Fruit fly (Drosophila melanogaster) whole organism, embryonic: Measurements from ENCODE around the gene CG33647.
A peak's percentile ranks its signal among the peaks of the same experiment; 100 is the strongest.

Experiments used
- ATbp ChIP-seq: fragments of 200-800 bp; sonication (Bioruptor generic); optimal IDR thresholded peaks from 2 replicates; lab custom pipeline; 2017; ENCODE audit warnings: missing biosample characterization, mild to moderate bottlenecking, missing genetic modification characterization, missing genetic modification reagents
- Blimp-1 ChIP-seq: fragments of 200-800 bp; sonication (Bioruptor generic); optimal IDR thresholded peaks from 3 replicates; lab custom pipeline; 2018; ENCODE audit warnings: missing biosample characterization, missing genetic modification characterization, mild to moderate bottlenecking, moderate library complexity, missing genetic modification reagents
- CG12299 ChIP-seq: fragments of 200-800 bp; sonication (Bioruptor generic); optimal IDR thresholded peaks from 2 replicates; lab custom pipeline; 2018; ENCODE audit warnings: missing biosample characterization, mild to moderate bottlenecking, missing genetic modification characterization
- CG14710 ChIP-seq: fragments of 200-800 bp; sonication (Bioruptor generic); optimal IDR thresholded peaks from 3 replicates; lab custom pipeline; 2019; ENCODE audit warnings: missing biosample characterization, mild to moderate bottlenecking, missing genetic modification characterization, moderate library complexity
- CG15601 ChIP-seq: fragments of 200-800 bp; sonication (Bioruptor generic); optimal IDR thresholded peaks from 3 replicates; lab custom pipeline; 2019; ENCODE audit warnings: missing biosample characterization, mild to moderate bottlenecking, missing genetic modification characterization, moderate library complexity
- CG2116 ChIP-seq: fragments of 200-800 bp; sonication (Bioruptor generic); optimal IDR thresholded peaks from 3 replicates; lab custom pipeline; 2018; ENCODE audit warnings: missing biosample characterization, mild to moderate bottlenecking, missing genetic modification characterization
- CG2199 ChIP-seq: fragments of 200-800 bp; sonication (Bioruptor generic); IDR thresholded peaks from 3 replicates; pipeline ENCODE4 v1.3.6; 2022; ENCODE audit warnings: missing biosample characterization, missing genetic modification characterization
- CG2678 ChIP-seq: fragments of 200-800 bp; sonication (Bioruptor generic); optimal IDR thresholded peaks from 3 replicates; lab custom pipeline; 2019; ENCODE audit warnings: missing biosample characterization, mild to moderate bottlenecking, missing genetic modification characterization, moderate library complexity
- CG2712 ChIP-seq: fragments of 200-800 bp; optimal IDR thresholded peaks from 3 replicates; lab custom pipeline; 2019; ENCODE audit warnings: missing biosample characterization, mild to moderate bottlenecking, missing genetic modification characterization, moderate library complexity
- CG32532 ChIP-seq: fragments of 200-800 bp; sonication (Bioruptor generic); IDR thresholded peaks from 2 replicates; pipeline ENCODE4 v1.3.6; 2022; ENCODE audit warnings: missing biosample characterization, missing genetic modification characterization
- CG33557 ChIP-seq: fragments of 200-800 bp; sonication (Bioruptor generic); optimal IDR thresholded peaks from 2 replicates; lab custom pipeline; 2019; ENCODE audit warnings: missing biosample characterization, mild to moderate bottlenecking, missing genetic modification characterization, moderate library complexity
- CG3407 ChIP-seq: fragments of 200-800 bp; sonication (Bioruptor generic); optimal IDR thresholded peaks from 2 replicates; lab custom pipeline; 2018; ENCODE audit warnings: missing biosample characterization, mild to moderate bottlenecking, missing genetic modification characterization
- CG6254 ChIP-seq: fragments of 200-800 bp; sonication (Bioruptor generic); optimal IDR thresholded peaks from 3 replicates; lab custom pipeline; 2017; ENCODE audit warnings: mild to moderate bottlenecking, missing biosample characterization, missing genetic modification reagents, missing genetic modification characterization
- CG7786 ChIP-seq: fragments of 200-800 bp; sonication (Bioruptor generic); optimal IDR thresholded peaks from 2 replicates; lab custom pipeline; 2016; ENCODE audit warnings: missing biosample characterization, missing genetic modification characterization
- CG7963 ChIP-seq: fragments of 200-800 bp; sonication (Bioruptor generic); IDR thresholded peaks from 3 replicates; pipeline ENCODE4 v1.3.6; 2022; ENCODE audit warnings: missing biosample characterization, missing genetic modification characterization; ENCODE audit not compliant: partially characterized antibody
- D ChIP-seq, 2 experiments: fragments of 200-800 bp in 1 of 2; fragments of >200 bp in 1 of 2; sonication (Bioruptor generic) in 1 of 2; optimal IDR thresholded peaks; 2 replicates in 1 of 2; 3 replicates in 1 of 2; lab custom pipeline; 2017; ENCODE audit warnings: mild to moderate bottlenecking in 1 of 2, missing biosample characterization in 1 of 2, missing genetic modification characterization in 1 of 2, missing genetic modification reagents in 1 of 2
- Doc2 ChIP-seq: fragments of 200-800 bp; sonication (Bioruptor generic); IDR thresholded peaks from 2 replicates; pipeline ENCODE4 v1.3.6; 2022; ENCODE audit warnings: missing biosample characterization, missing genetic modification characterization
- E2f1 ChIP-seq: fragments of 200-800 bp; sonication (Bioruptor generic); IDR thresholded peaks from 2 replicates; pipeline ENCODE4 v1.3.6; 2022; ENCODE audit warnings: missing biosample characterization, missing genetic modification characterization
- ERR ChIP-seq: fragments of 200-800 bp; sonication (Bioruptor generic); optimal IDR thresholded peaks from 2 replicates; lab custom pipeline; 2016; ENCODE audit warnings: missing biosample characterization, missing genetic modification characterization
- Hr3 ChIP-seq: fragments of 200-800 bp; sonication (Bioruptor generic); optimal IDR thresholded peaks from 3 replicates; lab custom pipeline; 2016; ENCODE audit warnings: missing biosample characterization, missing genetic modification characterization
- Jarid2 ChIP-seq: fragments of 200-800 bp; sonication (Bioruptor generic); optimal IDR thresholded peaks from 3 replicates; lab custom pipeline; 2017; ENCODE audit warnings: mild to moderate bottlenecking, missing biosample characterization, missing genetic modification reagents, missing genetic modification characterization
- Nf-YA ChIP-seq: fragments of 200-800 bp; sonication (Bioruptor generic); IDR thresholded peaks from 2 replicates; pipeline ENCODE4 v1.3.6; 2022; ENCODE audit warnings: missing biosample characterization, missing genetic modification characterization
- Pdp1 ChIP-seq, 2 experiments: fragments of 200-800 bp; sonication (Bioruptor generic); optimal IDR thresholded peaks; 3 replicates each; lab custom pipeline; 2016; ENCODE audit warnings: missing biosample characterization in 2 of 2, missing genetic modification characterization in 2 of 2, mild to moderate bottlenecking in 1 of 2, moderate library complexity in 1 of 2
- Ravus ChIP-seq: fragments of 200-800 bp; sonication (Bioruptor generic); IDR thresholded peaks from 2 replicates; pipeline ENCODE4 v1.3.6; 2022; ENCODE audit warnings: missing biosample characterization, missing genetic modification characterization
- Sry-δ ChIP-seq: fragments of 200-800 bp; sonication (Bioruptor generic); optimal IDR thresholded peaks from 2 replicates; lab custom pipeline; 2016; ENCODE audit warnings: missing biosample characterization, missing genetic modification characterization
- Trl ChIP-seq, 3 experiments: fragments of >200 bp in 2 of 3; fragments of 200-800 bp in 1 of 3; sonication (Bioruptor generic) in 1 of 3; optimal IDR thresholded peaks; 2 replicates in 1 of 3; 3 replicates in 2 of 3; lab custom pipeline; 2016 to 2017; ENCODE audit warnings: missing biosample characterization in 1 of 3, missing genetic modification characterization in 1 of 3
- ac ChIP-seq: fragments of 200-800 bp; sonication (Bioruptor generic); optimal IDR thresholded peaks from 3 replicates; lab custom pipeline; 2017; ENCODE audit warnings: missing biosample characterization, mild to moderate bottlenecking, missing genetic modification characterization
- chn ChIP-seq: fragments of 200-800 bp; sonication (Bioruptor generic); optimal IDR thresholded peaks from 2 replicates; lab custom pipeline; 2016; ENCODE audit warnings: missing biosample characterization, missing genetic modification characterization
- dm ChIP-seq: fragments of 200-800 bp; sonication (Bioruptor generic); optimal IDR thresholded peaks from 3 replicates; lab custom pipeline; 2016; ENCODE audit warnings: missing biosample characterization, missing genetic modification characterization
- fd64A ChIP-seq: fragments of 200-800 bp; sonication (Bioruptor generic); optimal IDR thresholded peaks from 3 replicates; lab custom pipeline; 2018; ENCODE audit warnings: missing biosample characterization, mild to moderate bottlenecking, missing genetic modification characterization
- fu2 ChIP-seq: fragments of 200-800 bp; sonication (Bioruptor generic); optimal IDR thresholded peaks from 2 replicates; lab custom pipeline; 2016; ENCODE audit warnings: missing biosample characterization, missing genetic modification characterization
- gcm ChIP-seq: fragments of 200-800 bp; sonication (Bioruptor generic); optimal IDR thresholded peaks from 2 replicates; lab custom pipeline; 2019; ENCODE audit warnings: missing biosample characterization, mild to moderate bottlenecking, missing genetic modification characterization, moderate library complexity
- gt ChIP-seq: fragments of 200-800 bp; sonication (Bioruptor generic); IDR thresholded peaks from 2 replicates; pipeline ENCODE4 v1.3.6; 2022; ENCODE audit warnings: missing biosample characterization, missing genetic modification characterization
- jumu ChIP-seq: fragments of 200-800 bp; sonication (Bioruptor generic); optimal IDR thresholded peaks from 3 replicates; lab custom pipeline; 2016; ENCODE audit warnings: missing biosample characterization, missing genetic modification characterization
- lmd ChIP-seq: fragments of 200-800 bp; sonication (Bioruptor generic); IDR thresholded peaks from 2 replicates; pipeline ENCODE4 v1.3.6; 2022; ENCODE audit warnings: missing biosample characterization, missing genetic modification characterization
- nau ChIP-seq: fragments of 200-800 bp; sonication (Bioruptor generic); optimal IDR thresholded peaks from 3 replicates; lab custom pipeline; 2017; ENCODE audit warnings: missing biosample characterization, mild to moderate bottlenecking, missing genetic modification characterization, missing genetic modification reagents
- nerfin-1 ChIP-seq: fragments of 200-800 bp; sonication (Bioruptor generic); optimal IDR thresholded peaks from 3 replicates; lab custom pipeline; 2019; ENCODE audit warnings: missing biosample characterization, mild to moderate bottlenecking, missing genetic modification characterization, moderate library complexity
- odd ChIP-seq: fragments of 200-800 bp; sonication (Bioruptor generic); optimal IDR thresholded peaks from 2 replicates; lab custom pipeline; 2017; ENCODE audit warnings: missing biosample characterization, mild to moderate bottlenecking, missing genetic modification characterization
- peb ChIP-seq: fragments of 200-800 bp; sonication (Bioruptor generic); IDR thresholded peaks from 2 replicates; pipeline ENCODE4 v1.3.6; 2022; ENCODE audit warnings: missing biosample characterization, missing genetic modification characterization
- pfk ChIP-seq: fragments of 200-800 bp; sonication (Bioruptor generic); optimal IDR thresholded peaks from 2 replicates; lab custom pipeline; 2018; ENCODE audit warnings: missing biosample characterization, mild to moderate bottlenecking, missing genetic modification characterization, moderate library complexity
- psq ChIP-seq: fragments of 200-800 bp; sonication (Bioruptor generic); optimal IDR thresholded peaks from 2 replicates; lab custom pipeline; 2017; ENCODE audit warnings: missing biosample characterization, missing genetic modification characterization
- row ChIP-seq: fragments of 200-800 bp; sonication (Bioruptor generic); IDR thresholded peaks from 3 replicates; pipeline ENCODE4 v1.3.6; 2022; ENCODE audit warnings: missing biosample characterization, missing genetic modification characterization
- run ChIP-seq: fragments of 200-800 bp; sonication (Bioruptor generic); optimal IDR thresholded peaks from 3 replicates; lab custom pipeline; 2018; ENCODE audit warnings: missing biosample characterization, mild to moderate bottlenecking, missing genetic modification characterization
- scrt ChIP-seq: fragments of 200-800 bp; sonication (Bioruptor generic); optimal IDR thresholded peaks from 2 replicates; lab custom pipeline; 2018; ENCODE audit warnings: missing biosample characterization, mild to moderate bottlenecking, missing genetic modification characterization, moderate library complexity
- sd ChIP-seq: fragments of 200-800 bp; sonication (Bioruptor generic); optimal IDR thresholded peaks from 3 replicates; lab custom pipeline; 2018; ENCODE audit warnings: missing biosample characterization, mild to moderate bottlenecking, missing genetic modification characterization, moderate library complexity
- sens ChIP-seq: fragments of 200-800 bp; sonication (Bioruptor generic); peaks from one replicate; lab custom pipeline; 2016; ENCODE audit warnings: missing biosample characterization, missing genetic modification characterization
- unpg ChIP-seq: fragments of 200-800 bp; sonication (Bioruptor generic); optimal IDR thresholded peaks from 3 replicates; lab custom pipeline; 2018; ENCODE audit warnings: missing biosample characterization, mild to moderate bottlenecking, missing genetic modification characterization, moderate library complexity
- vvl ChIP-seq: fragments of 200-800 bp; sonication (Bioruptor generic); IDR thresholded peaks from 2 replicates; pipeline ENCODE4 v1.3.6; 2022; ENCODE audit warnings: missing biosample characterization, missing genetic modification characterization
- yki ChIP-seq: fragments of >200 bp; optimal IDR thresholded peaks from 3 replicates; lab custom pipeline; 2018

The CG33647 gene

dm6 chr3L:19191874-19192631 lies 44.1 kb upstream of the CG33647 start (continued):
- TF ChIP-seq CG7963, result no peak
- no peak for TF ChIP-seq fu2
- TF ChIP-seq CG2116 (GFP tag; lab: Kevin White, UChicago), result no peak
- no peak for TF ChIP-seq D (optimal IDR thresholded peaks at IDR 0.05; lab: Kevin White, UChicago)
- TF ChIP-seq D (GFP tag; optimal IDR thresholded peaks at IDR 0.05; lab: Kevin White, UChicago), result peak; percentile 27
- peak; percentile 21 for TF ChIP-seq CG3407 (GFP tag; lab: Kevin White, UChicago)
- no peak for TF ChIP-seq peb
- peak; percentile 57 for TF ChIP-seq CG33557 (GFP tag; lab: Kevin White, UChicago)
- no peak for TF ChIP-seq gt (GFP tag; lab: Robert Waterston, UW)
- TF ChIP-seq CG2712, result peak; percentile 14
- TF ChIP-seq vvl (GFP tag; lab: Robert Waterston, UW), result peak; percentile 86; the same call in 1 of the 2 replicates
- TF ChIP-seq run (tag; lab: Kevin White, UChicago), result no peak
- no peak for TF ChIP-seq ac
- peak; percentile 48 for TF ChIP-seq CG2678 (tag; lab: Kevin White, UChicago)
- no peak for TF ChIP-seq chn (GFP tag; lab: Kevin White, UChicago)
- peak; percentile 37 for TF ChIP-seq Blimp-1 (GFP tag; lab: Kevin White, UChicago)
- peak in 1 of 2 experiments; percentile 57 for TF ChIP-seq Pdp1 (GFP tag; optimal IDR thresholded peaks at IDR 0.05; lab: Kevin White, UChicago)
- TF ChIP-seq lmd, result no peak
- TF ChIP-seq gcm, result no peak
- no peak for TF ChIP-seq E2f1 (GFP tag; lab: Robert Waterston, UW)
- TF ChIP-seq Doc2, result no peak
- no peak for TF ChIP-seq CG32532 (GFP tag; lab: Robert Waterston, UW)
- no peak for TF ChIP-seq ERR (GFP tag; lab: Kevin White, UChicago)
- TF ChIP-seq Ravus (GFP tag; lab: Robert Waterston, UW), result no peak
- TF ChIP-seq sens (GFP tag; lab: Kevin White, UChicago), result peak; percentile 77
- TF ChIP-seq CG15601, result peak; percentile 68
- TF ChIP-seq ATbp (GFP tag; lab: Kevin White, UChicago), result peak; percentile 69
- no peak for TF ChIP-seq CG7786 (GFP tag; lab: Kevin White, UChicago)
- TF ChIP-seq dm, result no peak
- peak; percentile 9 for TF ChIP-seq scrt (GFP tag; lab: Kevin White, UChicago)
- peak; percentile 2 for TF ChIP-seq sd (tag; lab: Kevin White, UChicago)
- peak; percentile 68 for TF ChIP-seq fd64A (GFP tag; lab: Kevin White, UChicago)
- peak; percentile 16 for TF ChIP-seq CG12299
- TF ChIP-seq odd (GFP tag; lab: Kevin White, UChicago), result peak; percentile 1
- peak; percentile 23 for TF ChIP-seq CG14710 (tag; lab: Kevin White, UChicago)
- no peak for TF ChIP-seq yki (lab: Kevin White, UChicago)
- TF ChIP-seq psq (GFP tag; lab: Kevin White, UChicago), result no peak
- no peak for TF ChIP-seq Jarid2 (GFP tag; lab: Kevin White, UChicago)
- TF ChIP-seq Sry-δ, result no peak
- peak; percentile 36 for TF ChIP-seq CG6254 (GFP tag; lab: Kevin White, UChicago)
- TF ChIP-seq Trl (optimal IDR thresholded peaks at IDR 0.05; lab: Kevin White, UChicago), result no peak
- no peak for TF ChIP-seq Trl (GFP tag; optimal IDR thresholded peaks at IDR 0.05; lab: Kevin White, UChicago)
- TF ChIP-seq Hr3 (GFP tag; lab: Kevin White, UChicago), result no peak
- TF ChIP-seq Nf-YA (GFP tag; lab: Robert Waterston, UW), result no peak
- TF ChIP-seq row (GFP tag; lab: Robert Waterston, UW), result no peak
- TF ChIP-seq pfk (GFP tag; lab: Kevin White, UChicago), result no peak
- TF ChIP-seq jumu (GFP tag; lab: Kevin White, UChicago), result no peak
- peak; percentile 61; the same call in 1 of the 3 replicates for TF ChIP-seq CG2199 (GFP tag; lab: Robert Waterston, UW)
- peak; percentile 42 for TF ChIP-seq nau (GFP tag; lab: Kevin White, UChicago)
- peak; percentile 10 for TF ChIP-seq unpg (GFP tag; lab: Kevin White, UChicago)
- peak; percentile 37 for TF ChIP-seq nerfin-1 (tag; lab: Kevin White, UChicago)
